Worm (Caenorhabditis elegans) whole organism, early embryonic: Measurements from ENCODE around the gene C54D10.3.

Experiments
- B0310.2 ChIP-seq: sonication (generic microtip); optimal IDR thresholded peaks from 2 replicates; lab custom pipeline; 2016; ENCODE audit warnings: mild to moderate bottlenecking, missing genetic modification characterization, missing compliant biosample characterization
- F13C5.2 ChIP-seq: sonication (generic microtip); optimal IDR thresholded peaks from 2 replicates; lab custom pipeline; 2017; ENCODE audit warnings: mild to moderate bottlenecking, missing genetic modification characterization, inconsistent platforms, missing compliant biosample characterization
- aly-1 ChIP-seq: sonication (generic microtip); optimal IDR thresholded peaks from 2 replicates; lab custom pipeline; 2016; ENCODE audit warnings: missing genetic modification characterization, missing compliant biosample characterization
- ama-1 ChIP-seq: fragments of 150-350 bp; optimal IDR thresholded peaks from 2 replicates; lab custom pipeline; 2014
- ets-7 ChIP-seq: sonication (generic microtip); optimal IDR thresholded peaks from 2 replicates; lab custom pipeline; 2016; ENCODE audit warnings: missing genotype, missing genetic modification characterization, missing compliant biosample characterization
- flt-1 ChIP-seq: fragments of 200-800 bp; sonication (Bioruptor generic); IDR thresholded peaks from 2 replicates; pipeline ENCODE4 v1.3.6; 2022; ENCODE audit warnings: missing genetic modification characterization, missing compliant biosample characterization
- hmg-4 ChIP-seq: fragments of 200-800 bp; sonication (Bioruptor generic); optimal IDR thresholded peaks from 2 replicates; lab custom pipeline; 2018; ENCODE audit warnings: mild to moderate bottlenecking, missing genetic modification characterization, missing compliant biosample characterization
- pes-1 ChIP-seq: fragments of 200-800 bp; sonication (Bioruptor generic); IDR thresholded peaks from 2 replicates; pipeline ENCODE4 v1.3.6; 2022; ENCODE audit warnings: missing genetic modification reagents, missing genetic modification characterization, missing compliant biosample characterization
- scrt-1 ChIP-seq: fragments of 200-800 bp; sonication (Bioruptor generic); IDR thresholded peaks from 2 replicates; pipeline ENCODE4 v1.3.6; 2022; ENCODE audit warnings: missing genetic modification characterization, missing compliant biosample characterization
- sea-1 ChIP-seq: fragments of 200-800 bp; sonication (Bioruptor generic); conservative IDR thresholded peaks from 2 replicates; pipeline ENCODE4 v1.3.6; 2022; ENCODE audit warnings: missing genetic modification characterization, missing compliant biosample characterization
- tbx-11 ChIP-seq: fragments of 200-800 bp; sonication (Bioruptor generic); IDR thresholded peaks from 2 replicates; pipeline ENCODE4 v1.3.6; 2022; ENCODE audit warnings: missing genetic modification characterization, missing compliant biosample characterization
- tra-4 ChIP-seq: sonication (generic microtip); optimal IDR thresholded peaks from 2 replicates; lab custom pipeline; 2017; ENCODE audit warnings: missing genetic modification characterization, missing compliant biosample characterization

DNA sequence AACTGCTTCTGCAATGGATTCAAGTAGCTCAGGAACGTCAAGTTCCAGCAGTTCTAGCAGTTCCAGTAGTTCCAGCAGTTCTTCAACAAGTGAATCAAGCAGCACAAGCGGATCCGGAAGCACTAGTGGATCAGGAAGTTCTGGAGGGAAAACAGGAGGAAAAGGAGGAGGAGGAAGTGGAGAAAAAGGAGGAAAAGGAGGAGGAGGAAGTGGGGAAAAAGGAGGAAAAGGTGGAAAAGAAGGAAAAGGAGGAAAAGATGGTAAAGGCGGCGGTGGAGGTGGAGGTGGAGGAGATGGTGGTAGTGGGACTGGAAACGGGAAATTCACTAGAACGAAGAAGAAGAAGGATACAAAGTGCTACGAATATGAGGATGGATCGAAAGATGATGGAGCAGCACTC is 11.9 kb upstream of the C54D10.3 start:
- TF ChIP-seq ama-1 (lab: Kevin White, UChicago) (no peak), flt-1 (GFP tag; lab: Robert Waterston, UW) (no peak), hmg-4 (GFP tag; lab: Kevin White, UChicago) (no peak), scrt-1 (GFP tag; lab: Robert Waterston, UW) (no peak), ets-7 (no peak), sea-1 (GFP tag; lab: Robert Waterston, UW) (no peak), tra-4 (tag; lab: Kevin White, UChicago) (no peak), tbx-11 (no peak), pes-1 (GFP tag; lab: Robert Waterston, UW) (no peak), B0310.2 (tag; lab: Kevin White, UChicago) (no peak), F13C5.2 (no peak), aly-1 (tag; lab: Kevin White, UChicago) (no peak)
